Fruit fly (Drosophila melanogaster) whole organism, larva: Measurements from ENCODE around the gene Arpc5.

Experiments used
- noc ChIP-seq: fragments of 200-800 bp; sonication (Bioruptor generic); optimal IDR thresholded peaks from 3 replicates; lab custom pipeline; 2019; ENCODE audit warnings: missing biosample characterization, mild to moderate bottlenecking, missing genetic modification characterization, moderate library complexity

Gene Arpc5

DNA sequence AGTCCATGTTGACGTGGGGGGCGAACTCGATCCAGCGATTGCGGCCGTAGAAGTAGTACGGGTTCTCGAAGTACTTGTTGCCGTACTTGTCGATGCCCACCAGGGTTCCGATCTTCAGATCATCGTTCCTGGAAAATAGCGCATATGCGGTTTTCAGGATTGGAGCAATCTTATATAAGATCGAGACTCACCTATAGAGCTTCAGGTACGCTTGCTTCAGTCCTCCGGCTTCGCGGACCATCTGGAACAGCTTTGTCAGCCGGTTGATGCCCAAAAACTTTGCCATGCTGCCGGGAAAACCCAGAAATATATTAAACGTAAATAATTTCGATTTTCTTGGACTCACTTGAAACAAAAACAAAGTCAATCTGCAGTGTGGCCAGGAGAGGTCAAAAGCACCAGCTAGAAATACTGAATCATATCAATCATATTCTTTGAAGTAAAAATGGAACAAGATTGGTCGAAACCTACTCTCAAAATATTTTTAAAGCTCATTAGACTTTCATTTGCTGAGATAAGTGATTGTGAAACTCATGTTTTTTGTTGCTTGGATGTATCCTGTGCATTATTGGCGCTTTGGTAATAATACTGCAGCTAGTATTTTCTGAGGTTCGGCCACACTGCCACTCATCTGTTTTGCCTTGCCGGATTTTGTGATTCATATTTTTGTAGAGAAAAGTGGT is at the start of gene Arpc5, which contains the start of gene ND-B17.2:
Arpc5 (plus strand) TSS at position 624 of the 683 bp plus-strand sequence.
ND-B17.2 (minus strand) TSS at position 504 of the 683 bp plus-strand sequence.
- TF ChIP-seq noc (tag; lab: Kevin White, UChicago) = peak; percentile 1

DNA sequence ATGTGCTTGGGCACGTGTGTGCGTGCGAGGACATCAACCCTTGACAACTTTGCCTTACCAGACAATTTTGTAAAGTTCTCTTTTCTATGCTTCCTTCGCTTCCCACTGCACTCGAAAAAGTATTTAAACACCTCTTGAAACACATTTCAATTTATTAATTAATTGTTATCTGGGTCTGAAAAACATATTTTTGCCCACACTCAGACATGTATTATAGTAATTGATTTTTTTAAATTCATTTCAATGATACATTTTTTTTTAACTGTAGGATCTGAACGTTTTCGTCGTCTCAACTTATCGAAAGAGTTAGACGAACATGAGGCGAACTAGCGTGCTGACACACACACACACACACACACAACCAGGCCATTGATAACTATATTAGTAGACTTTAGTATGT is 37.6 kb upstream of the Arpc5 start:
- no peak for TF ChIP-seq noc (tag; lab: Kevin White, UChicago)

DNA sequence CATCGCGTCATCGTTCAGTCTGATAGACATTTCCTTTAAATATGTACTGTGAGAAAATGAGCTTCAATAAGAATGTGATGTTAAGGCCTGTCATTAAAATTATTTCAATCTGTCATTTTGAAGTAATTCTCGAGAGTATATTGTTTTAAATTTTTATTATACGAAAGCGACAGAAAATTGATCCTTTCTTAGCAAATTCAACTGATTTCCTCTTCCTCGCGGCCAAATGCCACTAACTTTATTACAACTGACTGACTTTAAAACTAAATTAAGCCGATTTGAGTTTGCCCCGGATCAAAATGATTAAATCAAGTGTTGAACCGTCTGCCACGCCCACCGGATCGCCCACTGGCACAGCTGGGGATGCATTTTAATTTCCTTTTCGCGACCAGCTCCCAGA is 27.4 kb upstream of the Arpc5 start, which contains the start of gene CG3515:
CG3515 (minus strand) TSS at position 101 of the 400 bp plus-strand sequence.
- TF ChIP-seq noc (tag; lab: Kevin White, UChicago) = no peak

DNA sequence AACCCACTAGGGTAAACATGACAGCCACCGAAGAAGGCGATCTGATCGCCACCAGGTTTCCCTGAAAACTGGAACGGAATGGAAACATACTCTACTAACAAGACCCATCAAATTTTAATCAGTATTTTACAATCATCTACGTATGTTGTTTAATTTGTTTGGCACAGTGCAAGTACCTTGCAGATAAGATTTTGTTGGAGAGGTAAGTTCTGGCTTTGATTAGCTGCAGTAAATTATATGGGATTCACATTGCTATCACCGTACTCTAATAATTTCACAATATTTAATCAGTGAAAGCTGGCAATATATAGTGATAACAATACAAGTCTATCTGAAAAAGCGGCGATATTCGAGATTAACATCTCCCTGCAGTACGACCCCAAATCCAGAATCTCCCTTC is 15.3 kb upstream of the Arpc5 start, which contains the start of gene Cyp309a1:
Cyp309a1 (minus strand) TSS at position 73 of the 400 bp plus-strand sequence.
- TF ChIP-seq noc (tag; lab: Kevin White, UChicago) = peak; percentile 2

DNA sequence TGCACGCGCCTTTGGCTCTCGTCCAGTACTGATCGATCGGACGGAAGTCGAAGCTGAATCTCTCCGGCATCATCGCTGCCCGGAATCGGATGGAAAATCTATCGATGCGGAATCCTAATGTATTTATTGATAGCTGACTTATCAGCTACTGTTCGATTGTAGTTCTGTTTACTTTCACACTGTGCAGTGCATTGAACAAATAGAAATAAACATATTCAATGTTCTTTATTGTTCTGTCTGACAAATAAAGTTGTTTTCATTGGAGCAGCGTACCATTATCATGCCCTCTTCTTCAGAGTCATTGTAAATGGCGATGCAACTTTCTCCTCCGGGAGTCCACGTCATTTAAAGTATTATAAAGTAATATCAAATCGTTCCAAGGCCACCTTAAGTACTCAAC is 7.2 kb upstream of the Arpc5 start, which contains the start of gene Cyp309a2:
Cyp309a2 (minus strand) TSS at position 101 of the 400 bp plus-strand sequence.
- TF ChIP-seq noc (tag; lab: Kevin White, UChicago) = no peak

DNA sequence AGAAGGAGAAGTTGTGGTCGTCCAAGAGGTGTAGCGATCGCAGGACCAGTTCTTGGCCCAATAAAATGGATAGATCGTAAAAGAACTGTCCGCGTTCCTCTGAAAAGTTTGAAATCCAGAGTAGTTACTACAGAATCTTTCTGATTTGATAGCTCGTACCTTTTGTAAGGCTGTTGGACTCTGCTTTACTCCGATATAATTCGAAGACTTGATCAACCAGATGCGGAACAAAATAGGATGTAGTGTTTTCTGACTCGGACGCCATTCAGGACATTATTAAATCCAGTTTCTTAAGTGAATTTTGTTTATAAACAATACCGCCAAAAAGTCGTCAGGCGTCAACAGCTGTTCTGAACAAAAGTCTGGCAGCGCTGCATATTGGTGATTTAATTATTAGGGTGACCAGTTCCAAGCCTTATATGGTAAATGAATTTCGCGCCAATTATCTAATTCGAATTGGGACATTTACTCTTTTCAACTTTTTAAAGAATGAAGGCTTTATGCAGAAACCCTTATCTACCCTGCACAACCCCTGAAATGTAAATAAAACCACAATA is 5.3 kb upstream of the Arpc5 start, which contains the start of the genes Rad1 and Sws1:
Rad1 (minus strand) TSS at position 336 of the 557 bp plus-strand sequence.
Sws1 (minus strand) TSS at position 336 of the 557 bp plus-strand sequence.
- no peak for TF ChIP-seq noc (tag; lab: Kevin White, UChicago)

DNA sequence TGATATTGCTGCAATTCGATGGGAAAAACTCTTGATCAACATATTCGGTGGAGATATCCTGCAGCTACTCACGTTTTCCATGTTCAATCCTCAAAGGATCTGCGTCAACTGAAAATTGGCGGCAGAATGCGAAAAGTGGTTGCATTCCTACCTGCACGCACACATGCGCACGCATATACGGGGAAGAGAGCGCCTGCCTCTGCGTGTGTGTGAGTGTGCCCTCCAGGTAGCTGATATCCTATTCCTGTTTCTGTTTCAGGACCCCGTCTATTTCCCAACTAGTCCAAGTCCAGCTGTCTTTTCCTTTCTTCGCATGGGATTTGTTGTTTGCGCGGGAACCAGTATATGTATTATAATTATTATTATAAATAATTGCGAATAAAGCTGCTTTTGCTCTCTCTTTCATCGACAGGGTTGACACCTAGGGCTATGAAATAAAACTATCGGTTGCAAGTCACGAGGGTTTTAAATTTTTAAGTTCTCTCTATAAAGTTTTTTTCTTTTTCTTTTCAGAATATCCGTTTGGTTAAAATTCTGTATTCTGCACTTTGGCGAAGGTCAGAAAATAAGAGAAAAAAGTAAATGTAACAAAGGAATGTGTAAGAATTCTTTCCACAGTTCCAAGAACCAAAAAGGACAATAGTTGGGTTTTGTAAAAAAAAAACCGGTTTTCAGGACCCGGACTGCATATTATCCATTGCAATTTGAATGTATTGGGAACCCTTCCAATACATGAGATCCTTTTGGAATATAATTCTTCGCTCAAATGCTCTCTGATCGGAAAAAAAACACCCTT is 3.3 kb upstream of the Arpc5 start, which contains the start of gene insv:
insv (minus strand) TSS at position 433 of the 796 bp plus-strand sequence.
- TF ChIP-seq noc (tag; lab: Kevin White, UChicago) = no peak

DNA sequence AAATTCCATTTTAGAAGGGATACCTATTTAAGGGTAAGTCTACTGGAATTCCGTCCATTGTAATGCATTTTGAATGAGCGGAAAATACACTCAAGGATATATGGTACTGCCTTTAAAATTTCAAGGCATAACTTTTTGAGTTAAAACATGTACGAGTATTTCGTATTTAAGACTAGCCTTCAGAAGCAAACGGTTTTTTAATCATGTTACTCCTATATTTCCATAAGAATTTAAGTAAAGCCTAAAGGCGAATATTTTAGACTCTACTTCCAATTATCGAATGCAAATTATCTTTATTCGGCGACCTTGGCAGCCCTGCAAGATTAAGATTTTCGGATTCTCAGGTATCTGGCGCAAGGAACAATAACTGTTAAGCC is 2.7 kb upstream of the Arpc5 start, which contains the start of gene Elba2:
Elba2 (plus strand) TSS at position 327 of the 377 bp plus-strand sequence.
- no peak for TF ChIP-seq noc (tag; lab: Kevin White, UChicago)

DNA sequence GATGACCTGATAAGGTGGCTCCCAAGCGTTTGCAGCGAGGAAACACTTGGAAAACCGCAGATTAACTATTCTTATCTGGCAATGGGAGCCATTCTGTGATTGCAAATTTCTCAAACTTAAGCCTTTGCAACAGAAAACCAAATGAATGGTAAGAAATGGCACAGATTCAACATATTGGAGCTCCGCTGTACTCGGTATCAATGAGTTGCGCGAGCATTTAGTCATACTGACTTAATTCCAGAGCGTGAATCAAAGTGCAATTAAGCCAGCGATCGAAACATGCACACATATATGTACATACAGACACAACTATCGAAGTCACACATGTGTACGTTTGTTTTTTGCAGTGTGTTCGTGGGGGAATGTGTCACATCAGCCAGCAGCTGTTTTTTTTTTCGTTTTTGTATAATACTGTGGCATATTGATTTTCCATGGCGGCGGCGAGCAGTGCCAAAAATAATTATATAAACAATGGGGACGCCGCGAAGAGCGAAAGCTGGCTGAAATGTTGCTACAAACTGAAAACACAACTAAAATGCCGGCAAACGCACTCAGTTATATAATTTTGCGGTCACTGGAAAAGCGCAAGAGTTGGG is 4.5 kb downstream of the Arpc5 start:
- TF ChIP-seq noc (tag; lab: Kevin White, UChicago) = no peak

DNA sequence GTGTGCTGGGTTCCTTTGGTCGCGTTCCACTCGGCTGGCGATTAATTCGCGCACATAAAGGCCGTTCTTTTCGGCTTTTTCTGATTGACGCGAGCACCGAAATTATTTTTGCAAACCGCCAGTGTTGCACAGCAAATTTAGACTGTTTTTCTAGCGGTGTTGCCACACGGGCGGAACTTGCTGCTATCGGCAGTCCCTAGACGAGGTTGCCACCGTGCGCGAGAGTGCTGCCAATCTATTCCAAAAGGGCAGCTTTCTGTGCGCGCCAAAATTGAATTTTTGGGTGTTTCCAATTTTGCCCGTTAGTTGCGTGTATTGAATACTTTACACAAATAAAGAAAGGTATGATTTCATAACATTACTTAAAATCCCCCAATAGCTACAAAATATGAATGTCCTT is 5.2 kb downstream of the Arpc5 start, which contains the start of gene Drp1:
Drp1 (minus strand) TSS at position 146 of the 400 bp plus-strand sequence.
- no peak for TF ChIP-seq noc (tag; lab: Kevin White, UChicago)

DNA sequence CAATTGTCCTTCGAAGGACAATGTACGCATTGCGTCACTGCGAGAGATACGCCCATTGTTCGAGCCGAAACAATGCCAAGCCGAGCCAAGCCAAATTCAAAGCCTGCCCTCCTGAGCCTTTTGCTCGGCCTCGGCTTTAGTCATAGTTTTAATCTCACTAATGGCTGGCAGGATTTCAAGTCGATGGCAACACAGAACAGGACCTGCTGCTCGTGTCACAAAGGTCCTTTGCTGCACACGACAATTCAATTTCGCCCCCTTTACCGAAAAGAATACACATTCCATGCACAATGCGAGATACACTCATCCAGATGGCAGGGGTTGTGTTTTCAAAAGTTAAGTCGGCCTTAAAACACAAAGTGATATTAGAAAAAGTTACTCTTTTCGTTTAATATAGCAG is 11.5 kb downstream of the Arpc5 start, which contains the start of gene CG15394:
CG15394 (plus strand) TSS at position 301 of the 400 bp plus-strand sequence.
- no peak for TF ChIP-seq noc (tag; lab: Kevin White, UChicago)

DNA sequence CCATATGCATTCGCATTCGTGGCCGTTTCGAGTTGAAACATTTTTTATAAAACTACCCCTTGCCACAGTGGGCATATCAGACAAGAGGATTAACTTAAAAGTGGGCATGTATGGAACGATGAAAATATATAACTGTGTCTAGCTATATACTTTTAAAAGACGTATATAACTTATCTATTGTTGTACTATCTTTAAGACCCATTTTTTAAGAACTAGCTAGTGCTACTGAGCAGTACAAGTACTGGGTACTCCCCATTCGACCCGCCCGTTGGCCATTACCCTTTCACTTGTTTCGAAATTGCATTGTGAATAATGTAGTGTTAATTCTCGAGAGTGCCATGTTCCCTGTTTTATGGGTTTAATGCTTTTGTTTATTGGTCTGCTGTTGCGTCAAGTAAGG is 26.6 kb downstream of the Arpc5 start:
- no peak for TF ChIP-seq noc (tag; lab: Kevin White, UChicago)

DNA sequence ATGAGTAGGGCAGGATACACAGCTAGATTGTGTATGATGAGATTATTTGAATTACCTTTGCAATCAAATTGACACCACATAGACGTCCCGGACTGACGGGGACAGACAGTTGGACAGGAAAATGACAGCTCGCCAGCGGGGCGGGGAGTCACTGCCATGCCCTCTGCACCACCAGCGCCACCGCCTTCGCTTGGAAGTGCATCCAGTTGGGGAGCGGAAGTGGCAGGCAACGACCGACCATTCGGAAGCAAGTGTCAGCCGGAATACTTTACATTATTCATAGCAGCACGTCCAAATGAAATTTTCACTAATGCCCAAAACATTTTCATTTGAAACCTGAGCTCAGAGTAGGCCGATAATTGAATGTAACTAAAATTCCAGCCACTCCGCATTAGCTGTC is 29.6 kb downstream of the Arpc5 start, which contains the start of gene CG15395:
CG15395 (plus strand) TSS at position 301 of the 400 bp plus-strand sequence.
- TF ChIP-seq noc (tag; lab: Kevin White, UChicago) = no peak

DNA sequence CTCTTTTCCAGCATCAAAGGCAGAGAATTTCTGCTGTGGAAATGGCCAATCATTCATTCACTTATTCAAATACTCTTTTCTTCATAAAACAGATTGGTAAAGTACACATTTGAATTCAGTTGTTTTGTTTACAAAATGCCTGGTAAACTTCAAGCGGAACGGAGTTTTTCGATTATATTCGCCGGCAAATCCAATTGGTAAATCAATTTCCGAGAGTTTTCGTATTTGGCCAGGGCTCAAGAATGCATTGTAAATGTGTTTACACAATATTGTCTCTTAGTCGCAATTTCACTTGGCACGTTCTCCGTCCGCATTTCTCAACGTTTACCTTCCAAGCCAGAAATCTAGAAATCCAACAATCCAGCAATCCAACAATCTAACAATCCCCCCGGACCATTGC is 39.8 kb downstream of the Arpc5 start, which contains the start of gene CG43403:
CG43403 (plus strand) TSS at position 301 of the 400 bp plus-strand sequence.
- TF ChIP-seq noc (tag; lab: Kevin White, UChicago) = no peak

DNA sequence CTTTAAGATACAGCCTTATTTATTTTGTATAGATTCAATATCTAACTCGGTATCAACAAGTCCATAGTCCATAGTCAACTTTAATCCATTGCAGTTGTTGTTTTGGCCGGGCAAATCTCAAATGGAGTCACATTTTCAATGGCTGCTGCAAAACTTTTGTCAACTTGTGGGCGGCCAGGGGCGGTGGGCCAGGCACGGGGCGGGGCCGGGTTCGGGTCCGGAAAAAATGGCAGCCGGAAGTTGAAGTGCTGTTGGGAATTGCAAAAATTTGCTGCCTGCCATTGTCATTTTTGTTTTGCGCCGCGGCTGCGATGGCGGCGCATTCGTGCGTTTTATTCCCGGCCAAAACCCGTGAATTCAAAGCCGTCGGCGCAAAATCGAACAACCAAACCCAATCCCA is 43.9 kb downstream of the Arpc5 start:
- TF ChIP-seq noc (tag; lab: Kevin White, UChicago) = no peak
